Worm (Caenorhabditis elegans): ENCODE measurements around the gene C17H12.10.
A peak's percentile ranks its signal among the peaks of the same experiment; 100 is the strongest.

The C17H12.10 gene

ce11 chrIV:6785873-6786272 lies 20.7 kb upstream of the C17H12.10 start (continued):
- peak; percentile 88 for TF ChIP-seq attf-5 (GFP tag; optimal IDR thresholded peaks at IDR 0.05)
- TF ChIP-seq ama-1 (optimal IDR thresholded peaks at IDR 0.05) = no peak
- no peak for TF ChIP-seq ama-1 (GFP tag; optimal IDR thresholded peaks at IDR 0.05)
- TF ChIP-seq nfyb-1 (GFP tag; IDR thresholded peaks at IDR 0.05) = 0 out of 2 replicates have a peak, but pooled peaks have one; percentile 35
- TF ChIP-seq pbrm-1 (GFP tag; IDR thresholded peaks at IDR 0.05) = peak; percentile 65
- TF ChIP-seq attf-3 (GFP tag; conservative IDR thresholded peaks at IDR 0.05) = no peak
- TF ChIP-seq lsl-1 (GFP tag; optimal IDR thresholded peaks at IDR 0.05) = no peak
- no peak for TF ChIP-seq ceh-100 (GFP tag; IDR thresholded peaks at IDR 0.05)
- no peak for TF ChIP-seq unc-62 (GFP tag; optimal IDR thresholded peaks at IDR 0.05)
- no peak for TF ChIP-seq ztf-28 (GFP tag; IDR thresholded peaks at IDR 0.05)
- TF ChIP-seq Y67H2A.10 (GFP tag; conservative IDR thresholded peaks at IDR 0.05) = no peak
- TF ChIP-seq egl-18 (GFP tag; IDR thresholded peaks at IDR 0.05) = no peak
- TF ChIP-seq hsf-1 (GFP tag; IDR thresholded peaks at IDR 0.05) = no peak
- peak; percentile 64 for TF ChIP-seq mcd-1 (GFP tag; IDR thresholded peaks at IDR 0.05)
- no peak for TF ChIP-seq ztf-3 (GFP tag; optimal IDR thresholded peaks at IDR 0.05)
- TF ChIP-seq ets-4 (GFP tag; optimal IDR thresholded peaks at IDR 0.05) = no peak
- TF ChIP-seq tbp1 (GFP tag; optimal IDR thresholded peaks at IDR 0.05) = peak; percentile 39
- no peak for TF ChIP-seq madf-6 (GFP tag; IDR thresholded peaks at IDR 0.05)
- TF ChIP-seq nhr-90 (tag; optimal IDR thresholded peaks at IDR 0.05) = no peak
- no peak for TF ChIP-seq F49E8.2 (tag; optimal IDR thresholded peaks at IDR 0.05; ENCODE audit: insufficient read depth)
- no peak for TF ChIP-seq F33H1.4 (GFP tag; IDR thresholded peaks at IDR 0.05)
- peak; percentile 44 for TF ChIP-seq lin-54 (GFP tag; optimal IDR thresholded peaks at IDR 0.05)
- TF ChIP-seq unc-130 (GFP tag; optimal IDR thresholded peaks at IDR 0.05) = no peak
- peak; percentile 42 for TF ChIP-seq repo-1 (tag; optimal IDR thresholded peaks at IDR 0.05)
- TF ChIP-seq ceh-58 (GFP tag; IDR thresholded peaks at IDR 0.05) = no peak
- TF ChIP-seq xnd-1 (tag; optimal IDR thresholded peaks at IDR 0.05) = no peak

ce11 chrIV:6789950-6790349 lies 16.6 kb upstream of the C17H12.10 start:
- no peak for TF ChIP-seq ceh-40 (GFP tag; IDR thresholded peaks at IDR 0.05)
- TF ChIP-seq Y53F4B.3 (GFP tag; IDR thresholded peaks at IDR 0.05) = no peak
- TF ChIP-seq snpc-1.3 (tag; optimal IDR thresholded peaks at IDR 0.05; ENCODE audit: insufficient read depth) = no peak
- TF ChIP-seq madf-8 (GFP tag; conservative IDR thresholded peaks at IDR 0.05) = peak; percentile 26; the same call in 1 of the 2 replicates
- TF ChIP-seq F49E8.2 (tag; optimal IDR thresholded peaks at IDR 0.05; ENCODE audit: insufficient read depth) = peak; percentile 34
- no peak for TF ChIP-seq let-607 (tag; optimal IDR thresholded peaks at IDR 0.05)
- no peak for TF ChIP-seq madf-3 (GFP tag; IDR thresholded peaks at IDR 0.05)
- TF ChIP-seq B0019.2 (GFP tag; conservative IDR thresholded peaks at IDR 0.05) = no peak
- peak; percentile 60 for TF ChIP-seq snpc-4 (GFP tag; optimal IDR thresholded peaks at IDR 0.05)
- peak in 2 of 4 experiments; percentile 61 to 65 for TF ChIP-seq snpc-4 (tag; optimal IDR thresholded peaks at IDR 0.05)
- TF ChIP-seq Y67H2A.10 (GFP tag; conservative IDR thresholded peaks at IDR 0.05) = no peak
- peak; percentile 6 for TF ChIP-seq him-1 (tag; optimal IDR thresholded peaks at IDR 0.05)
- no peak for TF ChIP-seq ceh-27 (GFP tag; optimal IDR thresholded peaks at IDR 0.05)
- no peak for TF ChIP-seq akir-1 (GFP tag; optimal IDR thresholded peaks at IDR 0.05)
- no peak for TF ChIP-seq hmg-20 (GFP tag; IDR thresholded peaks at IDR 0.05)
- no peak for TF ChIP-seq lin-26 (GFP tag; IDR thresholded peaks at IDR 0.05)
- no peak for TF ChIP-seq lin-35 (GFP tag; optimal IDR thresholded peaks at IDR 0.05)
- no peak for TF ChIP-seq B0035.1 (tag; optimal IDR thresholded peaks at IDR 0.05)
- no peak for TF ChIP-seq repo-1 (tag; optimal IDR thresholded peaks at IDR 0.05)
- TF ChIP-seq pbrm-1 (GFP tag; IDR thresholded peaks at IDR 0.05) = no peak
- TF ChIP-seq ceh-100 (GFP tag; IDR thresholded peaks at IDR 0.05) = no peak
- no peak for TF ChIP-seq ztf-6 (GFP tag; IDR thresholded peaks at IDR 0.05)
- no peak for TF ChIP-seq ets-4 (GFP tag; optimal IDR thresholded peaks at IDR 0.05)
- no peak for TF ChIP-seq gei-17 (GFP tag; optimal IDR thresholded peaks at IDR 0.05)
- TF ChIP-seq nfyb-1 (GFP tag; IDR thresholded peaks at IDR 0.05) = no peak
- TF ChIP-seq snpc-1.1 (tag; optimal IDR thresholded peaks at IDR 0.05; ENCODE audit: insufficient read depth) = peak; percentile 43
- no peak for TF ChIP-seq hlh-26 (GFP tag; conservative IDR thresholded peaks at IDR 0.05)
- 0 out of 2 replicates have a peak, but pooled peaks have one; percentile 4 for TF ChIP-seq dox-1 (GFP tag; IDR thresholded peaks at IDR 0.05)
- no peak for TF ChIP-seq mel-28 (tag; optimal IDR thresholded peaks at IDR 0.05; ENCODE audit: borderline replicate concordance)
